Worm (Caenorhabditis elegans) whole organism, L4 larva: Measurements from ENCODE around the gene B0281.6.

Experiments used
- F49E8.2 ChIP-seq: sonication (generic microtip); optimal IDR thresholded peaks from 2 replicates; lab custom pipeline; 2016; ENCODE audit warnings: missing compliant biosample characterization, mild to moderate bottlenecking, missing genetic modification characterization, borderline replicate concordance
- Y5F2A.4 ChIP-seq: fragments of 200-800 bp; sonication (Bioruptor generic); optimal IDR thresholded peaks from 2 replicates; lab custom pipeline; 2018; ENCODE audit warnings: mild to moderate bottlenecking, missing genetic modification characterization, missing compliant biosample characterization
- aha-1 ChIP-seq: fragments of 150-350 bp; peaks from one replicate; lab custom pipeline; 2014; ENCODE audit warnings: missing biosample characterization, missing genetic modification characterization
- ceh-82 ChIP-seq: sonication (generic microtip); optimal IDR thresholded peaks from 2 replicates; lab custom pipeline; 2017; ENCODE audit warnings: missing biosample characterization, missing genetic modification characterization
- ces-1 ChIP-seq: fragments of 150-350 bp; sonication (generic microtip); optimal IDR thresholded peaks from 4 replicates; lab custom pipeline; 2014; ENCODE audit warnings: missing biosample characterization, missing genetic modification reagents, missing genetic modification characterization
- egl-43 ChIP-seq: fragments of 200-800 bp; sonication (Bioruptor generic); IDR thresholded peaks from 2 replicates; pipeline ENCODE4 v1.3.6; 2022; ENCODE audit warnings: missing genetic modification reagents, missing genetic modification characterization, missing compliant biosample characterization
- lin-39 ChIP-seq: fragments of 150-350 bp; optimal IDR thresholded peaks from 2 replicates; lab custom pipeline; 2014; ENCODE audit warnings: missing biosample characterization, missing genetic modification reagents, missing genetic modification characterization
- lsy-2 ChIP-seq, 2 experiments: fragments of 150-350 bp in 1 of 2; sonication (generic microtip) in 1 of 2; optimal IDR thresholded peaks; 2 replicates each; lab custom pipeline; 2014 to 2017; ENCODE audit warnings: missing biosample characterization in 2 of 2, missing genetic modification characterization in 2 of 2
- mdt-29 ChIP-seq: fragments of 200-800 bp; sonication (Bioruptor generic); IDR thresholded peaks from 2 replicates; pipeline ENCODE4 v1.3.6; 2022; ENCODE audit warnings: missing genetic modification reagents, missing genetic modification characterization, missing compliant biosample characterization
- mes-2 ChIP-seq: sonication (generic microtip); optimal IDR thresholded peaks from 2 replicates; lab custom pipeline; 2016; ENCODE audit warnings: missing genotype, mild to moderate bottlenecking, missing genetic modification characterization, missing compliant biosample characterization; ENCODE audit not compliant: poor library complexity, severe bottlenecking
- nhr-111 ChIP-seq: fragments of 200-800 bp; sonication (Bioruptor generic); optimal IDR thresholded peaks from 2 replicates; lab custom pipeline; 2018; ENCODE audit warnings: mild to moderate bottlenecking, missing genetic modification characterization, missing compliant biosample characterization
- nhr-6 ChIP-seq: fragments of 150-350 bp; optimal IDR thresholded peaks from 2 replicates; lab custom pipeline; 2014; ENCODE audit warnings: missing biosample characterization, missing genetic modification characterization
- rbr-2 ChIP-seq: sonication (generic microtip); optimal IDR thresholded peaks from 2 replicates; lab custom pipeline; 2016; ENCODE audit warnings: missing genotype, missing genetic modification characterization, missing compliant biosample characterization

DNA sequence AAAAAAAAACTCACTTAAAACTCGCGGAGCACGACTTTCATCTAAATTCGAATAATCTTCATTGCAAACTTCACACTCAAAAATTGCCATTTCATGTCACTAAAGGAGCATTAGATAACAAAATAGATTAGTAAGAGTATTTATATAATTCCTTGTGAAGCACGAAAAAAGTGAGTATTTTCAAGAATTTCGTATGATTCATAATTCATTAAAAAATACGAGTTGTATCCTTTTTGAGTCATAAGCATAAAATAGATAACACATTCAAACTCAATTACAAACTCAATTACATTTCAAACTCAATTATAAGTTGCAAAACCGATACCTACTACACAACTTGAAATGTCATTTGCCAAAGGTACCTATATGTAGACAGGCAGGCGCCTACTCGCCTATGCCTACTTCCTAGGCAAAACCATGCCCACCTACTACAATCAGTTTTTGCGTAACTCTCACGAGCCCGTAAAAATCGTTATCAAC lies 26.8 kb upstream of the B0281.6 start, which contains the start of the genes ZK1240.8 and ZK1240.1:
- TF ChIP-seq ceh-82 (tag; lab: Kevin White, UChicago) (no peak), ces-1 (GFP tag; lab: Kevin White, UChicago) (no peak), nhr-111 (GFP tag; lab: Kevin White, UChicago) (no peak), aha-1 (no peak), egl-43 (GFP tag; lab: Robert Waterston, UW) (no peak), F49E8.2 (tag; lab: Kevin White, UChicago) (no peak), Y5F2A.4 (GFP tag; lab: Kevin White, UChicago) (no peak), mes-2 (no peak), nhr-6 (tag; lab: Kevin White, UChicago) (no peak), rbr-2 (tag; lab: Kevin White, UChicago) (no peak), lin-39 (tag; lab: Kevin White, UChicago) (no peak), mdt-29 (GFP tag; lab: Robert Waterston, UW) (no peak), lsy-2 (tag; optimal IDR thresholded peaks at IDR 0.05; lab: Kevin White, UChicago) (no peak)
